Fruit fly (Drosophila melanogaster) Kc167 (cell line): ENCODE results near the gene CG16758.

Experiments
- Myc ChIP-seq: fragments of >200 bp; optimal IDR thresholded peaks from 2 replicates; lab custom pipeline; 2017; ENCODE audit warnings: missing external identifiers
- Sin3A ChIP-seq: fragments of >200 bp; optimal IDR thresholded peaks from 2 replicates; lab custom pipeline; 2018; ENCODE audit warnings: missing external identifiers
- h ChIP-seq: fragments of >200 bp; optimal IDR thresholded peaks from 3 replicates; lab custom pipeline; 2018; ENCODE audit warnings: missing external identifiers
- psq ChIP-seq: fragments of >200 bp; optimal IDR thresholded peaks from 2 replicates; lab custom pipeline; 2017; ENCODE audit warnings: missing external identifiers
- ttk ChIP-seq: sonication (Bioruptor generic); optimal IDR thresholded peaks from 2 replicates; lab custom pipeline; 2017; ENCODE audit warnings: missing external identifiers

DNA sequence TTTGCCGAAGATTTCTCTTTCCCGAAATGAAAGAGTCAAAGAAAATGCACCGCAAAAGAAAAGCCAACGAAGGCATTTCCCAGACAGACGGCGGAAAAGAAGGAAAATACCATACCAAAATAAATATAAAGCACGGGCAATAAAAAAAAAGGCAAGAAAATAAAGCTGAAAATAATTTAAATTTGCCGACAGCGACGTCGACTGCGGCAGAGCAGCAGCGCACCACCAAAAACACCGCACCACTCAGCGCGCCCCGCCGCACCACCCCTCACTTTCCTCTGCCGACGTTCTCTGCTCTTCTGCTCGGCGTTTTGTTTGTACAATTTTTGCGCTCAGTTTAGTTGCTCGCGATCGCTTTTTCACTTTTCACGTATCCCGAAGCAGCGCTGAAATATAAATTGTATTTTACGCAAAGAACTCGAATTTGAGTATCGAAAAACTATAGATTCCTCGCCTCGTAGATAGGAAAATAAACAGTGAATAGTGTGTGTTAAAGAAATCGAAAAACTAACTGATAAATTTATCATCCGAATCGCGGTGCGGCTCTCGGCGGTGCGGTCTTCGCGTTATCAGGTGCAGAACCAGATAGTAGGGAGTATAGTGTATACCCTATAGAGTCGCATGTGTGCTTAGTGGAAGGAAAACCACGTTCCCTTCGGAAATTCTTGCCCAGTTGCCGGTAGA is 45.7 kb downstream of the CG16758 start:
- TF ChIP-seq psq: no peak
- no peak for TF ChIP-seq h (lab: Kevin White, UChicago)
- no peak for TF ChIP-seq Sin3A (lab: Kevin White, UChicago)
- TF ChIP-seq ttk: no peak
- TF ChIP-seq Myc (lab: Kevin White, UChicago): no peak
